Fruit fly (Drosophila melanogaster): ENCODE data around the gene CG11586.

DNA sequence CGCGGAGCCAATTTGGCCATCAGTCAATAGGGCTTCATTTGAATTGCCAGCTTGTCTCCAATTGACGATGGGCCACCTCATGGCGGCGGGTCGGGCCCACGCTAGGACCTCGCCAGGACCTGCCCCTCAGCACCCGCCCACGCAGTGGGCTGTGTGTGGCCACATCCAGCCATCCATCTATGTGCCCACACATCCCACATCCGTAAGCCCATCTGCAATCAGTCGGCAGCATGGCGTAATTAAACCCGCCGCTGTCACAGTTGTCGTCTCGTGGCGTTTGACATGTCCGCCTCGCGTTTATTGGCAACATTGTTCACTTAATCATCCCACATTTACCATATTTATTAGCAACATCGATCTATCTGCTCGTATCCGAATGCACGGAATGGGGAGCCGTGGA, 24.1 kb downstream of the CG11586 start:
- TF ChIP-seq h (optimal IDR thresholded peaks at IDR 0.05) (no peak), ERR (GFP tag; optimal IDR thresholded peaks at IDR 0.05) (no peak), Sox102F (GFP tag; optimal IDR thresholded peaks at IDR 0.05) (no peak), mirr (GFP tag; optimal IDR thresholded peaks at IDR 0.05) (no peak), CG13296 (GFP tag; optimal IDR thresholded peaks at IDR 0.05) (no peak), Sin3A (optimal IDR thresholded peaks at IDR 0.05) (no peak), ato (GFP tag; IDR thresholded peaks at IDR 0.05; ENCODE audit: partially characterized antibody) (no peak), cas (GFP tag; IDR thresholded peaks at IDR 0.05) (no peak)

Measured in whole organism, embryonic.